Worm (Caenorhabditis elegans) whole organism, young adult: ENCODE results near the gene dct-15.

Source experiments
- B0019.2 ChIP-seq: fragments of 200-800 bp; sonication (Bioruptor generic); conservative IDR thresholded peaks from 2 replicates; pipeline ENCODE4 v1.3.6; 2022; ENCODE audit warnings: missing genetic modification reagents, missing genetic modification characterization, missing compliant biosample characterization
- B0261.1 ChIP-seq: sonication (generic microtip); optimal IDR thresholded peaks from 2 replicates; lab custom pipeline; 2016; ENCODE audit warnings: mild to moderate bottlenecking, missing genetic modification characterization, moderate library complexity, missing compliant biosample characterization
- D2030.7 ChIP-seq: fragments of 200-800 bp; sonication (Bioruptor generic); IDR thresholded peaks from 2 replicates; pipeline ENCODE4 v1.3.6; 2022; ENCODE audit warnings: missing genetic modification reagents, missing genetic modification characterization, missing compliant biosample characterization
- F10E7.11 ChIP-seq: sonication (generic microtip); optimal IDR thresholded peaks from 2 replicates; lab custom pipeline; 2017; ENCODE audit warnings: mild to moderate bottlenecking, missing genetic modification characterization, moderate library complexity, missing compliant biosample characterization
- F23B12.7 ChIP-seq: sonication (generic microtip); optimal IDR thresholded peaks from 2 replicates; lab custom pipeline; 2017; ENCODE audit warnings: missing genetic modification characterization, mild to moderate bottlenecking, missing compliant biosample characterization, antibody characterized with exemption, moderate library complexity; ENCODE audit not compliant: insufficient read depth
- F33H1.4 ChIP-seq: fragments of 200-800 bp; sonication (Bioruptor generic); IDR thresholded peaks from 2 replicates; pipeline ENCODE4 v1.3.6; 2022; ENCODE audit warnings: missing genetic modification reagents, missing genetic modification characterization, missing compliant biosample characterization
- F39B2.1 ChIP-seq: fragments of 200-800 bp; sonication (Bioruptor generic); IDR thresholded peaks from 2 replicates; pipeline ENCODE4 v1.3.6; 2022; ENCODE audit warnings: missing genetic modification reagents, missing genetic modification characterization, missing compliant biosample characterization
- F49E8.2 ChIP-seq: sonication (generic microtip); optimal IDR thresholded peaks from 3 replicates; lab custom pipeline; 2017; ENCODE audit warnings: missing genetic modification characterization, mild to moderate bottlenecking, missing compliant biosample characterization, antibody characterized with exemption, moderate library complexity; ENCODE audit not compliant: insufficient read depth
- K12H6.12 ChIP-seq: fragments of 200-800 bp; sonication (Bioruptor generic); optimal IDR thresholded peaks from 2 replicates; lab custom pipeline; 2018; ENCODE audit warnings: mild to moderate bottlenecking, missing genetic modification characterization, missing compliant biosample characterization
- Y53F4B.3 ChIP-seq: fragments of 200-800 bp; sonication (Bioruptor generic); IDR thresholded peaks from 2 replicates; pipeline ENCODE4 v1.3.6; 2022; ENCODE audit warnings: missing genetic modification reagents, missing genetic modification characterization, missing compliant biosample characterization
- Y56A3A.18 ChIP-seq: fragments of 200-800 bp; sonication (Bioruptor generic); IDR thresholded peaks from 2 replicates; pipeline ENCODE4 v1.3.6; 2022; ENCODE audit warnings: missing genetic modification reagents, missing genetic modification characterization, missing compliant biosample characterization
- Y67H2A.10 ChIP-seq: fragments of 200-800 bp; sonication (Bioruptor generic); conservative IDR thresholded peaks from 2 replicates; pipeline ENCODE4 v1.3.6; 2022; ENCODE audit warnings: missing genetic modification reagents, missing genetic modification characterization, missing compliant biosample characterization
- Y79H2A.3 ChIP-seq: fragments of 200-800 bp; sonication (Bioruptor generic); conservative IDR thresholded peaks from 2 replicates; pipeline ENCODE4 v1.3.6; 2022; ENCODE audit warnings: missing genetic modification reagents, missing genetic modification characterization, missing compliant biosample characterization
- ZK185.1 ChIP-seq: sonication (generic microtip); optimal IDR thresholded peaks from 2 replicates; lab custom pipeline; 2016; ENCODE audit warnings: mild to moderate bottlenecking, missing genetic modification characterization, missing compliant biosample characterization; ENCODE audit not compliant: poor library complexity, severe bottlenecking
- athp-1 ChIP-seq: sonication (generic microtip); optimal IDR thresholded peaks from 2 replicates; lab custom pipeline; 2017; ENCODE audit warnings: mild to moderate bottlenecking, missing genetic modification characterization, missing compliant biosample characterization
- attf-3 ChIP-seq: fragments of 200-800 bp; sonication (Bioruptor generic); conservative IDR thresholded peaks from 2 replicates; pipeline ENCODE4 v1.3.6; 2022; ENCODE audit warnings: missing genetic modification reagents, missing genetic modification characterization, missing compliant biosample characterization
- attf-6 ChIP-seq: fragments of 200-800 bp; sonication (Bioruptor generic); IDR thresholded peaks from 2 replicates; pipeline ENCODE4 v1.3.6; 2022; ENCODE audit warnings: missing genetic modification reagents, missing genetic modification characterization, missing compliant biosample characterization
- cebp-1 ChIP-seq, 2 experiments: fragments of 200-800 bp in 1 of 2; sonication (Bioruptor generic) in 1 of 2; sonication (generic microtip) in 1 of 2; IDR thresholded peaks in 1 of 2; optimal IDR thresholded peaks in 1 of 2; 2 replicates each; pipeline versions ENCODE4 v1.3.6 to Lab custom; 2017 to 2022; ENCODE audit warnings: missing compliant biosample characterization in 2 of 2, missing genetic modification characterization in 2 of 2, mild to moderate bottlenecking in 1 of 2, missing genetic modification reagents in 1 of 2, moderate library complexity in 1 of 2
- ceh-100 ChIP-seq: fragments of 200-800 bp; sonication (Bioruptor generic); IDR thresholded peaks from 2 replicates; pipeline ENCODE4 v1.3.6; 2022; ENCODE audit warnings: missing genetic modification reagents, missing genetic modification characterization, missing compliant biosample characterization
- ceh-91 ChIP-seq: fragments of 200-800 bp; sonication (Bioruptor generic); IDR thresholded peaks from 2 replicates; pipeline ENCODE4 v1.3.6; 2022; ENCODE audit warnings: missing genetic modification reagents, missing genetic modification characterization, missing compliant biosample characterization
- chd-7 ChIP-seq: sonication (generic microtip); optimal IDR thresholded peaks from 2 replicates; lab custom pipeline; 2016; ENCODE audit warnings: mild to moderate bottlenecking, missing genetic modification characterization, moderate library complexity, missing compliant biosample characterization
- dpff-1 ChIP-seq: sonication (generic microtip); optimal IDR thresholded peaks from 2 replicates; lab custom pipeline; 2017; ENCODE audit warnings: mild to moderate bottlenecking, missing genetic modification characterization, missing compliant biosample characterization
- dpl-1 ChIP-seq: fragments of 150-350 bp; optimal IDR thresholded peaks from 2 replicates; lab custom pipeline; 2014; ENCODE audit warnings: missing biosample characterization, missing genetic modification reagents, missing genetic modification characterization
- efl-1 ChIP-seq: fragments of 150-350 bp; optimal IDR thresholded peaks from 2 replicates; lab custom pipeline; 2014; ENCODE audit warnings: missing biosample characterization, missing genetic modification reagents, missing genetic modification characterization
- egl-44 ChIP-seq: fragments of 200-800 bp; sonication (Bioruptor generic); IDR thresholded peaks from 2 replicates; pipeline ENCODE4 v1.3.6; 2022; ENCODE audit warnings: missing genetic modification reagents, missing genetic modification characterization, missing compliant biosample characterization
- him-1 ChIP-seq: sonication (generic microtip); optimal IDR thresholded peaks from 2 replicates; lab custom pipeline; 2016; ENCODE audit warnings: missing genotype, missing genetic modification reagents, missing genetic modification characterization, missing compliant biosample characterization
- hmg-1.2 ChIP-seq: fragments of 200-800 bp; sonication (Bioruptor generic); IDR thresholded peaks from 2 replicates; pipeline ENCODE4 v1.3.6; 2022; ENCODE audit warnings: missing genetic modification reagents, missing genetic modification characterization, missing compliant biosample characterization
- hrde-1 ChIP-seq: sonication (generic microtip); optimal IDR thresholded peaks from 2 replicates; lab custom pipeline; 2016; ENCODE audit warnings: missing genetic modification characterization, mild to moderate bottlenecking, missing compliant biosample characterization, moderate library complexity, missing genotype, missing genetic modification reagents, borderline replicate concordance
- hsf-1 ChIP-seq: fragments of 200-800 bp; sonication (Bioruptor generic); IDR thresholded peaks from 2 replicates; pipeline ENCODE4 v1.3.6; 2022; ENCODE audit warnings: missing genetic modification reagents, missing genetic modification characterization, missing compliant biosample characterization
- lin-35 ChIP-seq, 3 experiments: fragments of 150-350 bp in 2 of 3; sonication (generic microtip) in 1 of 3; optimal IDR thresholded peaks; 2 replicates each; lab custom pipeline; 2014 to 2018; ENCODE audit warnings: missing biosample characterization in 3 of 3, missing genetic modification characterization in 3 of 3, missing genetic modification reagents in 3 of 3
- lin-54 ChIP-seq: fragments of 200-800 bp; sonication (Bioruptor generic); optimal IDR thresholded peaks from 2 replicates; lab custom pipeline; 2018; ENCODE audit warnings: mild to moderate bottlenecking, missing genetic modification characterization, missing compliant biosample characterization
- madf-3 ChIP-seq: fragments of 200-800 bp; sonication (Bioruptor generic); IDR thresholded peaks from 2 replicates; pipeline ENCODE4 v1.3.6; 2022; ENCODE audit warnings: missing genetic modification reagents, missing genetic modification characterization, missing compliant biosample characterization
- madf-6 ChIP-seq: fragments of 200-800 bp; sonication (Bioruptor generic); IDR thresholded peaks from 2 replicates; pipeline ENCODE4 v1.3.6; 2022; ENCODE audit warnings: missing genetic modification reagents, missing genetic modification characterization, missing compliant biosample characterization
- mes-4 ChIP-seq: sonication (generic microtip); optimal IDR thresholded peaks from 2 replicates; lab custom pipeline; 2016; ENCODE audit warnings: missing genotype, missing genetic modification characterization, missing compliant biosample characterization
- mxl-1 ChIP-seq: sonication (generic microtip); optimal IDR thresholded peaks from 2 replicates; lab custom pipeline; 2016; ENCODE audit warnings: missing genetic modification characterization, missing compliant biosample characterization
- nhr-120 ChIP-seq: fragments of 200-800 bp; sonication (Bioruptor generic); IDR thresholded peaks from 2 replicates; pipeline ENCODE4 v1.3.6; 2022; ENCODE audit warnings: missing genetic modification characterization, missing compliant biosample characterization
- nhr-179 ChIP-seq: sonication (generic microtip); optimal IDR thresholded peaks from 2 replicates; lab custom pipeline; 2016; ENCODE audit warnings: mild to moderate bottlenecking, missing genetic modification characterization, missing compliant biosample characterization
- rcor-1 ChIP-seq: fragments of 200-800 bp; sonication (Bioruptor generic); IDR thresholded peaks from 2 replicates; pipeline ENCODE4 v1.3.6; 2022; ENCODE audit warnings: missing genetic modification reagents, missing genetic modification characterization, missing compliant biosample characterization
- snpc-1.1 ChIP-seq: sonication (generic microtip); optimal IDR thresholded peaks from 2 replicates; lab custom pipeline; 2017; ENCODE audit warnings: missing genetic modification characterization, mild to moderate bottlenecking, missing compliant biosample characterization, antibody characterized with exemption, moderate library complexity, missing genotype, missing genetic modification reagents; ENCODE audit not compliant: insufficient read depth
- snpc-3.4 ChIP-seq: sonication (generic microtip); optimal IDR thresholded peaks from 2 replicates; lab custom pipeline; 2017; ENCODE audit warnings: missing genetic modification characterization, mild to moderate bottlenecking, missing compliant biosample characterization, antibody characterized with exemption, moderate library complexity, missing genotype, missing genetic modification reagents
- snpc-4 ChIP-seq, 5 experiments: fragments of 150-350 bp in 1 of 5; sonication (generic microtip) in 4 of 5; optimal IDR thresholded peaks; 2 replicates each; lab custom pipeline; 2014 to 2018; ENCODE audit warnings: missing genetic modification characterization in 5 of 5, missing biosample characterization in 3 of 5, antibody characterized with exemption in 2 of 5, mild to moderate bottlenecking in 2 of 5, missing compliant biosample characterization in 2 of 5, missing genotype in 2 of 5, moderate library complexity in 2 of 5, missing genetic modification reagents in 1 of 5
- tbp1 ChIP-seq: fragments of 200-800 bp; sonication (Bioruptor generic); optimal IDR thresholded peaks from 2 replicates; lab custom pipeline; 2018; ENCODE audit warnings: mild to moderate bottlenecking, missing genetic modification characterization, missing compliant biosample characterization
- unc-130 ChIP-seq: sonication (generic microtip); optimal IDR thresholded peaks from 2 replicates; lab custom pipeline; 2016; ENCODE audit warnings: missing genetic modification reagents, missing genetic modification characterization, missing compliant biosample characterization
- unc-62 ChIP-seq: fragments of 150-350 bp; optimal IDR thresholded peaks from 2 replicates; lab custom pipeline; 2014; ENCODE audit warnings: missing biosample characterization, missing genetic modification reagents, missing genetic modification characterization
- xnd-1 ChIP-seq: sonication (generic microtip); optimal IDR thresholded peaks from 2 replicates; lab custom pipeline; 2016; ENCODE audit warnings: missing genotype, missing genetic modification reagents, missing genetic modification characterization, missing compliant biosample characterization
- ztf-25 ChIP-seq: fragments of 200-800 bp; sonication (Bioruptor generic); IDR thresholded peaks from 2 replicates; pipeline ENCODE4 v1.3.6; 2022; ENCODE audit warnings: missing genetic modification reagents, missing genetic modification characterization, missing compliant biosample characterization

dct-15 gene

DNA sequence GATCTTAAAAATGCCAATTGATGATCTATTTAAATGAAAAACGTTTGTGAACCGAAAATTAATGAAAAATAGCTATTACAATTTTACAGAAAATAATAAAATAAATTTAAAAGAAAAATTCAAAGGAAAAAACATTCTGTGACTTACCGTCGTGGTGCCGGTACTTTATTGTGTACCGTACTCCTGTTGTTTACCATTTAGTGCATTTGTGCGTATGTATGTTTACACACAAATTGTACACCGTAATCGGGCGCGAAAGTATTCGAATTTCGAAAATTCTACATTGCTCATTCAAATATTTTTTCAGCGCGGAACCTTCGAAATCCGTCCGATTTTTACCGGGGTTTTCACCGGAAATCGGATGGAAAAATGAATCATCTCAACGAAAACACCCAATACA, 32.5 kb downstream of the dct-15 start, which contains the start of gene T13F2.6:
Gene T13F2.6, plus strand, starts transcription at position 306 of the 400 bp plus-strand sequence.
- TF ChIP-seq F39B2.1 (GFP tag; lab: Robert Waterston, UW) = no peak
- no peak for TF ChIP-seq F10E7.11 (tag; lab: Kevin White, UChicago)
- TF ChIP-seq hsf-1 = peak; percentile 76
- TF ChIP-seq attf-6 (GFP tag; lab: Robert Waterston, UW) = peak; percentile 77
- TF ChIP-seq lin-35 (GFP tag; optimal IDR thresholded peaks at IDR 0.05; lab: Kevin White, UChicago) = peak in 1 of 3 experiments; percentile 51
- peak; percentile 76 for TF ChIP-seq xnd-1 (tag; lab: Kevin White, UChicago)
- peak; percentile 91 for TF ChIP-seq B0019.2 (GFP tag; lab: Robert Waterston, UW)
- TF ChIP-seq chd-7 (tag; lab: Kevin White, UChicago) = no peak
- peak; percentile 79 for TF ChIP-seq dpl-1 (GFP tag; lab: Kevin White, UChicago)
- no peak for TF ChIP-seq cebp-1 (GFP tag; IDR thresholded peaks at IDR 0.05; lab: Robert Waterston, UW)
- no peak for TF ChIP-seq cebp-1 (tag; optimal IDR thresholded peaks at IDR 0.05; lab: Kevin White, UChicago)
- TF ChIP-seq madf-3 (GFP tag; lab: Robert Waterston, UW) = peak; percentile 86
- TF ChIP-seq egl-44 (GFP tag; lab: Robert Waterston, UW) = no peak
- TF ChIP-seq rcor-1 (GFP tag; lab: Robert Waterston, UW) = peak; percentile 88
- TF ChIP-seq madf-6 = peak; percentile 97
- TF ChIP-seq F33H1.4 (GFP tag; lab: Robert Waterston, UW) = peak; percentile 80
- TF ChIP-seq snpc-4 (GFP tag; optimal IDR thresholded peaks at IDR 0.05; lab: Kevin White, UChicago) = peak; percentile 74
- TF ChIP-seq snpc-4 (tag; optimal IDR thresholded peaks at IDR 0.05; lab: Kevin White, UChicago) = peak; percentile 9 to 83 (median 62)
- TF ChIP-seq attf-3 (GFP tag; lab: Robert Waterston, UW) = peak; percentile 65
- peak; percentile 56 for TF ChIP-seq ceh-100 (GFP tag; lab: Robert Waterston, UW)
- peak; percentile 93 for TF ChIP-seq ceh-91 (GFP tag; lab: Robert Waterston, UW)
- no peak for TF ChIP-seq mxl-1
- peak; percentile 57 for TF ChIP-seq snpc-1.1
- TF ChIP-seq F23B12.7 (tag; lab: Kevin White, UChicago) = peak; percentile 51
- peak; percentile 73 for TF ChIP-seq unc-130 (GFP tag; lab: Kevin White, UChicago)
- no peak for TF ChIP-seq mes-4 (tag; lab: Kevin White, UChicago)
- TF ChIP-seq ZK185.1 (tag; lab: Kevin White, UChicago) = no peak
- TF ChIP-seq dpff-1 = no peak
- TF ChIP-seq unc-62 (GFP tag; lab: Kevin White, UChicago) = no peak
- peak; percentile 92 for TF ChIP-seq F49E8.2 (tag; lab: Kevin White, UChicago)
- TF ChIP-seq nhr-120 = no peak
- TF ChIP-seq Y79H2A.3 (GFP tag; lab: Robert Waterston, UW) = 0 out of 2 replicates have a peak, but pooled peaks have one; percentile 73
- peak; percentile 94 for TF ChIP-seq D2030.7 (GFP tag; lab: Robert Waterston, UW)
- TF ChIP-seq snpc-3.4 (tag; lab: Kevin White, UChicago) = peak; percentile 80
- peak; percentile 55 for TF ChIP-seq him-1 (tag; lab: Kevin White, UChicago)
- peak; percentile 71 for TF ChIP-seq tbp1 (GFP tag; lab: Kevin White, UChicago)
- no peak for TF ChIP-seq Y56A3A.18 (GFP tag; lab: Robert Waterston, UW)
- TF ChIP-seq efl-1 (GFP tag; lab: Kevin White, UChicago) = peak; percentile 92
- TF ChIP-seq Y67H2A.10 = no peak
- TF ChIP-seq B0261.1 (tag; lab: Kevin White, UChicago) = no peak
- peak; percentile 93 for TF ChIP-seq lin-54 (GFP tag; lab: Kevin White, UChicago)
- peak; percentile 82 for TF ChIP-seq Y53F4B.3 (GFP tag; lab: Robert Waterston, UW)
- TF ChIP-seq nhr-179 (tag; lab: Kevin White, UChicago) = no peak
- TF ChIP-seq ztf-25 (GFP tag; lab: Robert Waterston, UW) = 0 out of 2 replicates have a peak, but pooled peaks have one; percentile 54
- no peak for TF ChIP-seq K12H6.12 (tag; lab: Kevin White, UChicago)
- TF ChIP-seq hmg-1.2 (GFP tag; lab: Robert Waterston, UW) = peak; percentile 64; the same call in 1 of the 2 replicates
- peak; percentile 65 for TF ChIP-seq athp-1 (tag; lab: Kevin White, UChicago)
- TF ChIP-seq hrde-1 (tag; lab: Kevin White, UChicago) = peak; percentile 26
